Worm (Caenorhabditis elegans) whole organism, L1 larva: Measurements from ENCODE around the gene gtf-2H1.

Experiments used
- alr-1 ChIP-seq: fragments of 200-800 bp; sonication (Bioruptor generic); optimal IDR thresholded peaks from 2 replicates; lab custom pipeline; 2018; ENCODE audit warnings: borderline replicate concordance, mild to moderate bottlenecking, missing genetic modification characterization, missing compliant biosample characterization
- egl-27 ChIP-seq, 2 experiments: fragments of 150-350 bp in 1 of 2; sonication (generic microtip); optimal IDR thresholded peaks; 3 replicates each; lab custom pipeline; 2017 to 2018; ENCODE audit warnings: missing biosample characterization in 2 of 2, missing genetic modification characterization in 2 of 2, missing genetic modification reagents in 2 of 2
- lin-39 ChIP-seq: fragments of 150-350 bp; optimal IDR thresholded peaks from 2 replicates; lab custom pipeline; 2014; ENCODE audit warnings: missing biosample characterization, missing genetic modification reagents, missing genetic modification characterization
- nhr-19 ChIP-seq: fragments of 200-800 bp; sonication (Bioruptor generic); conservative IDR thresholded peaks from 2 replicates; pipeline ENCODE4 v1.3.6; 2022; ENCODE audit warnings: missing genetic modification characterization, missing compliant biosample characterization
- pqm-1 ChIP-seq: sonication (generic microtip); optimal IDR thresholded peaks from 3 replicates; lab custom pipeline; 2017; ENCODE audit warnings: missing biosample characterization, missing genetic modification characterization
- snpc-4 ChIP-seq: fragments of 150-350 bp; optimal IDR thresholded peaks from 2 replicates; lab custom pipeline; 2014; ENCODE audit warnings: missing biosample characterization, missing genetic modification characterization
- sox-4 ChIP-seq: sonication (generic microtip); optimal IDR thresholded peaks from 2 replicates; lab custom pipeline; 2016; ENCODE audit warnings: missing genetic modification characterization, missing compliant biosample characterization
- tbx-2 ChIP-seq: sonication (generic microtip); optimal IDR thresholded peaks from 2 replicates; lab custom pipeline; 2016; ENCODE audit warnings: missing genetic modification characterization, missing compliant biosample characterization
- tlp-1 ChIP-seq: fragments of 150-350 bp; optimal IDR thresholded peaks from 2 replicates; lab custom pipeline; 2014; ENCODE audit warnings: missing biosample characterization, missing genetic modification characterization
- unc-98 ChIP-seq: fragments of 200-800 bp; sonication (Bioruptor generic); IDR thresholded peaks from 2 replicates; pipeline ENCODE4 v1.3.6; 2022; ENCODE audit warnings: missing genetic modification characterization, missing compliant biosample characterization
- zip-4 ChIP-seq: fragments of 200-800 bp; sonication (Bioruptor generic); optimal IDR thresholded peaks from 2 replicates; lab custom pipeline; 2018; ENCODE audit warnings: mild to moderate bottlenecking, missing genetic modification characterization, moderate library complexity, missing compliant biosample characterization

DNA sequence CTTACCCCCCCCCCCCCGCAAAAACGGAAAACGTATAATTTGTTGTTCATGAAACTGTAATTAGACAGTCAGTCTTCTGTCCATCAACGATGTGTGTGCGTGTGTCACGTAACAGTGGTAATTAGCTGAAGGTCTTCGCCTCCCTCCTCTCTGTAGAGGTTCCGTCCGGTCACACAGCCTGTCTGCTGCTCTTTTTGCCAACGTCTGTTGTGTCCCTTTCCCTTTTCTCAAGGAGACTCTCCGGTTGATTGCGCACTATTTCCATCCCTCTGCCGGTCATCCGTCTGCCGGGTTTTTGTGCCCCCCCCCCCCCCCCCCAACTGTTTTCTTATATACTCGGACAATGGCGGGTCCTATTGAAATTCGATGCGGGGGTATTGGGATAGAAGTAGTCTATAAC is 55.9 kb downstream of the gtf-2H1 start:
- TF ChIP-seq tlp-1 (tag; lab: Kevin White, UChicago) (no peak), lin-39 (tag; lab: Kevin White, UChicago) (no peak), sox-4 (tag; lab: Kevin White, UChicago) (no peak), egl-27 (tag; optimal IDR thresholded peaks at IDR 0.05; lab: Kevin White, UChicago) (no peak), tbx-2 (tag; lab: Kevin White, UChicago) (peak; percentile 9), snpc-4 (tag; lab: Kevin White, UChicago) (no peak), pqm-1 (no peak), nhr-19 (GFP tag; lab: Robert Waterston, UW) (0 out of 2 replicates have a peak, but pooled peaks have one; percentile 15), zip-4 (GFP tag; lab: Kevin White, UChicago) (no peak), alr-1 (tag; lab: Kevin White, UChicago) (no peak), unc-98 (no peak)
